Worm (Caenorhabditis elegans): ENCODE data around the gene C07E3.8.

Gene C07E3.8

DNA sequence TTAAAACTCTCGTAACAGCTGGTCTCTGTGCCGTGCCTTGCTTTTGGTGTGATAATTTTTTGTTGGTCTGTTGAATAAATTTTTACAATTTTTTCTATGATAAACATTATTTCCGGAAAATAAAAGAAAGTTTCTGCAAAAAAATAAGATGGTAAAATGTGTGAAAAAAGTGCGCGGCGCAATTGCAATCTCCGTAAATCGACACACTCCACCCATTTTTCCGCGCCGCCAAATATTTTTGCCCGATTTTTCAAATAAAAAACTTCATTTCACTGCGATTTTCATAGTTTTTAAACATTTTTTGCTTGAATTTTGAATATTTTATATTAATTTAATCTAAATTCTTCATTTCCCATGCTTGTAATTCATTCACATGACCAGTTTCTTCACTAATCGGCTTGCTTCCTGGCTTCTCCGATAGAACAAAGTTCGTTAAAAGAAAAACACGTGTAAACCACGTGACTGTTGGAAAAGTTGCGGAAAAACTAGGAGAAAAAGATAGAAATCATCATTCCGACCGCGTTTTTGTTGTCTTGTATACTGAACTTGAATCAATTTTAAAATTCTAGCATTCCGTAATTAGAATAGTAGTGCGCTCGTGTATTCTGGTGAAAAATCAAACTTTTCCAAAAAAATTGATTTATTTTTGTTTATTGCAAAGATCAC lies 36.1 kb downstream of the C07E3.8 start (continued):
- no peak for TF ChIP-seq ceh-40 (GFP tag; IDR thresholded peaks at IDR 0.05)
- peak; percentile 20 for TF ChIP-seq snpc-1.1 (tag; optimal IDR thresholded peaks at IDR 0.05; ENCODE audit: insufficient read depth)
- TF ChIP-seq K12H6.12 (tag; optimal IDR thresholded peaks at IDR 0.05): peak; percentile 32
- TF ChIP-seq F37B4.10 (GFP tag; IDR thresholded peaks at IDR 0.05): no peak
- peak; percentile 58 for TF ChIP-seq tbp1 (GFP tag; optimal IDR thresholded peaks at IDR 0.05)
- peak; percentile 11 for TF ChIP-seq B0035.1 (tag; optimal IDR thresholded peaks at IDR 0.05)
- peak; percentile 79 for TF ChIP-seq dox-1 (GFP tag; IDR thresholded peaks at IDR 0.05)
- peak; percentile 65 for TF ChIP-seq F23B12.7 (tag; optimal IDR thresholded peaks at IDR 0.05; ENCODE audit: insufficient read depth)
- TF ChIP-seq hlh-26 (GFP tag; conservative IDR thresholded peaks at IDR 0.05): no peak
- peak; percentile 2 for TF ChIP-seq efl-1 (GFP tag; optimal IDR thresholded peaks at IDR 0.05)
- TF ChIP-seq athp-1 (tag; optimal IDR thresholded peaks at IDR 0.05): peak; percentile 67
- no peak for TF ChIP-seq Y53F4B.3 (GFP tag; IDR thresholded peaks at IDR 0.05)
- no peak for TF ChIP-seq ets-4 (GFP tag; optimal IDR thresholded peaks at IDR 0.05)
- TF ChIP-seq F52B5.7 (tag; optimal IDR thresholded peaks at IDR 0.05): no peak
- peak; percentile 44 for TF ChIP-seq ama-1 (optimal IDR thresholded peaks at IDR 0.05)
- TF ChIP-seq ama-1 (GFP tag; optimal IDR thresholded peaks at IDR 0.05): peak in 1 of 2 experiments; percentile 16
- no peak for TF ChIP-seq nfya-1 (tag; optimal IDR thresholded peaks at IDR 0.05; ENCODE audit: borderline replicate concordance, insufficient read depth)
- no peak for TF ChIP-seq bed-1 (GFP tag; IDR thresholded peaks at IDR 0.05)
- TF ChIP-seq sdz-38 (tag; optimal IDR thresholded peaks at IDR 0.05): no peak
- no peak for TF ChIP-seq C17E4.6 (GFP tag; IDR thresholded peaks at IDR 0.05)
- TF ChIP-seq mxl-1 (tag; optimal IDR thresholded peaks at IDR 0.05): no peak
- no peak for TF ChIP-seq lag-1 (GFP tag; IDR thresholded peaks at IDR 0.05)
- TF ChIP-seq nhr-80 (tag; optimal IDR thresholded peaks at IDR 0.05): peak; percentile 26
- peak; percentile 72 for TF ChIP-seq B0019.2 (GFP tag; conservative IDR thresholded peaks at IDR 0.05)
- no peak for TF ChIP-seq hrde-1 (tag; optimal IDR thresholded peaks at IDR 0.05; ENCODE audit: borderline replicate concordance)
- TF ChIP-seq madf-10 (tag; optimal IDR thresholded peaks at IDR 0.05): peak; percentile 46
- TF ChIP-seq F10E7.11 (tag; optimal IDR thresholded peaks at IDR 0.05): no peak
- no peak for TF ChIP-seq sea-2 (GFP tag; IDR thresholded peaks at IDR 0.05)
- TF ChIP-seq madf-6 (GFP tag; IDR thresholded peaks at IDR 0.05): peak; percentile 66
- no peak for TF ChIP-seq mes-4 (tag; optimal IDR thresholded peaks at IDR 0.05)
- TF ChIP-seq T07F8.4 (tag; optimal IDR thresholded peaks at IDR 0.05): no peak
- no peak for TF ChIP-seq nfya-2 (GFP tag; IDR thresholded peaks at IDR 0.05)
- no peak for TF ChIP-seq F57A8.1 (GFP tag; optimal IDR thresholded peaks at IDR 0.05)
- no peak for TF ChIP-seq atf-7 (tag; optimal IDR thresholded peaks at IDR 0.05)
- TF ChIP-seq lin-26 (GFP tag; IDR thresholded peaks at IDR 0.05): no peak
- TF ChIP-seq F49E8.2 (tag; optimal IDR thresholded peaks at IDR 0.05; ENCODE audit: insufficient read depth): peak; percentile 28
- no peak for TF ChIP-seq aptf-2 (GFP tag; conservative IDR thresholded peaks at IDR 0.05)
- TF ChIP-seq Y53G8AR.9 (GFP tag; conservative IDR thresholded peaks at IDR 0.05): no peak
- TF ChIP-seq hmg-1.2 (GFP tag; IDR thresholded peaks at IDR 0.05): peak; percentile 43
- no peak for TF ChIP-seq akir-1 (GFP tag; optimal IDR thresholded peaks at IDR 0.05)
- TF ChIP-seq ceh-58 (GFP tag; IDR thresholded peaks at IDR 0.05): no peak
- no peak for TF ChIP-seq rec-8 (tag; optimal IDR thresholded peaks at IDR 0.05)
- TF ChIP-seq xnd-1 (tag; optimal IDR thresholded peaks at IDR 0.05): no peak
- TF ChIP-seq snpc-4 (GFP tag; optimal IDR thresholded peaks at IDR 0.05): no peak
- TF ChIP-seq snpc-4 (tag; optimal IDR thresholded peaks at IDR 0.05): peak in 3 of 4 experiments; percentile 30 to 49 (median 43)
- no peak for TF ChIP-seq hsf-1 (GFP tag; IDR thresholded peaks at IDR 0.05)
- no peak for TF ChIP-seq ztf-25 (GFP tag; IDR thresholded peaks at IDR 0.05)
- peak; percentile 56; the same call in 1 of the 2 replicates for TF ChIP-seq attf-3 (GFP tag; conservative IDR thresholded peaks at IDR 0.05)

All from whole organism, young adult.